Worm (Caenorhabditis elegans) whole organism, L4/young adult: ENCODE results near the gene rgs-10.

Experiments used
- W03F9.2 ChIP-seq: fragments of 150-350 bp; optimal IDR thresholded peaks from 2 replicates; lab custom pipeline; 2014; ENCODE audit warnings: missing biosample characterization, missing genetic modification characterization
- dao-5 ChIP-seq: sonication (generic microtip); optimal IDR thresholded peaks from 2 replicates; lab custom pipeline; 2016; ENCODE audit warnings: missing genotype, missing genetic modification characterization, moderate library complexity, missing compliant biosample characterization
- him-1 ChIP-seq: sonication (generic microtip); optimal IDR thresholded peaks from 2 replicates; lab custom pipeline; 2016; ENCODE audit warnings: missing genotype, missing genetic modification reagents, missing genetic modification characterization, missing compliant biosample characterization

Gene rgs-10

DNA sequence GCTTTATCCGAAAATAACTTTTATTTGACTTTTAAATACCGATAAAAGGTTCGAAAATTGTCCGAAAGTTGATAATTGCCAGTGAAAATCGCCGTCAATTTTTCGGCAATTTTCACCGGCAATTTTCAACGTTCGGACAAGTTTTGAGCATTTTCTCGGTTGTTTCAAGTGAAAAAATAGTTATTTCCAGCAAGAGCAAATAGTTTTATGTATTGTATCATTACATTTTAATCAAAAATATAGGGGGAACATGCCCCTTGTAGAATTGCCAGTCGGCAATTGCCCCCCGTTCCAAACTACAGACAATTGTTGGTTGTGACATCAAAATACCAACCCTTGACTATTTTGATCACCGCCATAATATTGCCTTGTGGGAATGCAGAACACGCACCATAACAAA is at the start of gene rgs-10:
rgs-10 (plus strand) TSS at position 301 of the 400 bp plus-strand sequence.
- TF ChIP-seq him-1 (tag; lab: Kevin White, UChicago) (no peak), W03F9.2 (tag; lab: Kevin White, UChicago) (no peak), dao-5 (no peak)

DNA sequence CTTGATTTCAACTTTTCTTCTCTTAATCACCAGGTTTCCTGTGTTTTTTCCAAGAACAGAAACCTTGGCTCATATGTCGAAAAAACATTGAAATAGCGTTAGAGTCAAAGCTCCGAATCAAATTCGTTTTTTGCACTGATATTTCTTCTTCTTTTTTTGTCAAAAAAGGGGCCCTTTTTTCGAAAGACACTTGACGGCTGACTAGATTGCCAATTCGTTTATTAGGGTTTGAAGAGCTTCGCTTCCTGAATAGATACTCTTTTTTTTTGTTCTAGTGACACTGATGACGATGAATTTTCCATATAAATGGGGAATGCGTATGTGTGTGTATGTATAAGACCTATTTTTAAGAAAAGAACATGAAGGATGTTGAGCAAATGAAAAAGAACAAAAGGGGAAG is 45.8 kb upstream of the rgs-10 start:
- TF ChIP-seq dao-5 (no peak), W03F9.2 (tag; lab: Kevin White, UChicago) (no peak)

DNA sequence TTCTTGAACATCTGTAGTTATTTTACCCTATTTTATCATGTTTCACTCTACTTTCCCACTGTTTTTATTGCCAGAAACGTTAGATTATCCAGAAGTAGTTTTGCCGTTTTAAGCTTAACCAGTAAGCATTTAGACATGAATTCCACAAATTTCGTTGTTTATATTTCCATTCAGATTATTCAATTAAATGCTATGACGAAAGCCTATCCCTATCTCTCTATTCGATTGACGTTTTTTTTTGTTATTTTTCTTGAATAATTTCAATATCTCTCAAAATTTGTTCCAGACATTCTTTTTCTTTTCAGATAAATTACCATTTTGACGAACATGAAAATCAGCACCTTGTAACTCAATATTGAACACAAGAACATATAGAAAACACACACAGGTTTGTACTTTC is 44.0 kb upstream of the rgs-10 start, which contains the start of gene npr-40:
npr-40 (plus strand) TSS at position 301 of the 400 bp plus-strand sequence.
- TF ChIP-seq W03F9.2 (tag; lab: Kevin White, UChicago) (no peak), dao-5 (no peak), him-1 (tag; lab: Kevin White, UChicago) (no peak)

DNA sequence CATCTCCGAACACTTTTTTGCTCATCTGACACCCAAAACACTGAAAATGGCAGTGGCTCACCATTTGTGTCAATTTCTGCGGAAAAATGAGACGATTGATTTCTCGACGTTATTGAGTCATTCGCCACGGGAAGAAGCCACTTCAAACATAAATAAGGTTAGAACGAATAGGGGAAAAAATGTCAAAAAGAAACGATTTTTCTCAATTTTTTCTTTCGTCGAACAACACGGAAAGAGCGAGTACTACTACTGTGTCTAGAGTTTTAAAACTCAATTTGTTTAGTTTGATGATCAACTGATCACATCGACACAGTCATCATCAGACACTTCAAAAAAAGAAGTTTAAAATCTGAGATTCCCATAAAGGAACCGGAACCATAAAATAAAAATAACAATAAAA is 41.7 kb upstream of the rgs-10 start:
- TF ChIP-seq dao-5 (no peak), him-1 (tag; lab: Kevin White, UChicago) (no peak), W03F9.2 (tag; lab: Kevin White, UChicago) (no peak)

DNA sequence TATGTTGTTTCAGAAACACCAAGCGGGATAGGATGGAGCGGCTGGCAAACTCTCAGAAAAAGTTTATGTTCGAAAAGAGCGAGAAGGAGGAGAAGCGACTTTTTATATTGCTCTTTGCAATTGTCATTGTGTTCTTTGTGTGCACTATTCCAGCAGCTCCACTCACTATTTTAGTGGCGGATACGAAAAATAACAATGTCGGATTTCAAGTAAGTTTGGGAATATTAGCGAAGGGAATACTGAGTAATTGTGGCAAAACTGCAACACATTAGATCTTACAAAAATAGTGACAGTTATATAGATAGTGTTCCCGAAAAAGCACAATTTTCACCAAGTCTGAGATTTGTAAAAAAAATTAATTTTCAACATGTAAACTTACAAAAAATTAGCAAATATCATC is 39.8 kb upstream of the rgs-10 start:
- TF ChIP-seq W03F9.2 (tag; lab: Kevin White, UChicago) (no peak), dao-5 (no peak), him-1 (tag; lab: Kevin White, UChicago) (no peak)

DNA sequence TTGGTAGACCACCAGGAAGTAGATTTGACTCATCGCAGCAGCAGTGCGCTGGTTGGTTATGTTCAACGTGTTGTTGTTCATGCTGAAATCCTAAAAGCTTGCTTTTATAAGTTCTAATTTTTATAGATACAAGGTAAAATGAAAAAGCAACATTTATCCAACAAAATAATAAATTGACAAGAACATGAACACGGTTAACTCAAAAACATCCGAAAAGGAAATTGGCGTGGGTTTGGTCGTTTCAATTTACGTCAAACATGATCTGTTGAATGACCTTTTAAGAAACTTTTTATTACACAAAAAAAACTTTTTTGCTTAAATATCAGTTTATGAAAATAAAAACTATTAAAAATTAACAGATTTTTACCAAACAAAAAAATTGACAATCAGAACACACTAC is 33.7 kb upstream of the rgs-10 start, which contains the start of gene ntr-2:
ntr-2 (minus strand) TSS at position 101 of the 400 bp plus-strand sequence.
- TF ChIP-seq W03F9.2 (tag; lab: Kevin White, UChicago): no peak

DNA sequence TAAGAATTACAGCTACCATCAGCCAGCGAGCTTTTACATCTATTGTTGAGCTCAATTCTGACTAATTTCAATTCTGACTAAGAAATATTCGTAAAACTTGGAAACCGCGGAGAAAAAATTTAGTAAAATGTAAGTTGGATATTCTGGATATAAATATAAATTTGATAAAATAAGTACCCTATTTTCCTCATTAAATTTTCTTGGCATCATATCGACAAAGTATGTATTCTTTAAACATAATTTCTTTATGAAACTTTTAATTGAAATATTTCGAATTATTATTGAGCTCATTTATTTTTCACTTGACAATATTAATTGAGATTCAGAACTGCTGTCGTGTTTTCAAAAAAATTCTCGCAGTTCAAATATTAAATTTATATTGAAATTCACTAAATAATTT is 33.0 kb upstream of the rgs-10 start:
- no peak for TF ChIP-seq W03F9.2 (tag; lab: Kevin White, UChicago)
- TF ChIP-seq him-1 (tag; lab: Kevin White, UChicago): no peak
- no peak for TF ChIP-seq dao-5

DNA sequence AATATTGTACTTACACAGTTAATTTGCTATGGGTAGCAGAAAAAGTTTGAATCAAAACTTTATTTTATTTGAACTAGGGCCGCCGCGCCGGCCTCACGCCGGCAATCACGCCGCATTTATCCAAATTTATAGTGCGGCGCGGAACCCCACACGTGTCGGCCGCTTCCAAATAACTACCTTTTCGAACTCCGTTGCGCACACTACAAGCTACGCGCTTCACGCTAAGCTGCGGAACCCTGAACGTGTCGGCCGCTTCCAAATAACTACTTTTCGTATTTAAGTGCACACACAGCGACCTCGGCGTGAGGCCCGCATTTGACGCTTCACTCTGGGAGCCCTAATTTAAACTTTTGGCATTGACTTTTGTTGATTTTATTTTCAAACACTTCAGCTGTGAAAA is 31.1 kb upstream of the rgs-10 start:
- no peak for TF ChIP-seq W03F9.2 (tag; lab: Kevin White, UChicago)
- no peak for TF ChIP-seq him-1 (tag; lab: Kevin White, UChicago)
- no peak for TF ChIP-seq dao-5

DNA sequence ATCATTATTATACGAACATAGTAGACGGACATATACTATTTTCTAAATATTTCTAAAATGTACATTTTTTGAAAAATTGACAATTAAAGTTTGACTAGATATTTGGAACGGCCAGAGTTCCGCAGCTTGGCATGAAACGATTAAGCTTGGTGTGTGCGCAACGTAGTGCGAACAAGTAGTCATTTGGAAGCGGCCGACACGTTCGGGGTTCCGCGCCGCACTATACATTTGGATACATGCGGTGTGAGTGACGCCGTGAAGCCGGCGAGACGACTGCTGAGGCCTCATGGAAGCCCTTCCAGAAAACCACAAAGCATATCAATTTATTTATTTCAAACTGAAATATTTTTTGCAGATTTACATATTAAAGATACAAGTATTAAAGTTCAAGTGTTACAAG is 24.4 kb upstream of the rgs-10 start:
- no peak for TF ChIP-seq dao-5
- no peak for TF ChIP-seq him-1 (tag; lab: Kevin White, UChicago)
- TF ChIP-seq W03F9.2 (tag; lab: Kevin White, UChicago): no peak

DNA sequence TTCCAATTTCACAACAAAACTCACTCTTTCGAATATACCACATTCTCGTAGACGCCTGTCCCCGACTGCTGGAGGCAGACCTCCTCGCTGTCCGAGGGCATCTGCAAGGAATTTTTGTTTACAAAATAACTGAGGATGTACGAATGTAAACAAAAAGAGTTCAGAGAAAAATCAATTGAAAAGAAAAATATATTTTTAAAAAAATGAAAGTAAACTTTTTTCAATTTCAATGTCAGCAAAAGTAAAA is 16.4 kb upstream of the rgs-10 start, which contains the start of gene mrp-5:
mrp-5 (minus strand) TSS at position 101 of the 247 bp plus-strand sequence.
- TF ChIP-seq dao-5: no peak
- no peak for TF ChIP-seq W03F9.2 (tag; lab: Kevin White, UChicago)
- no peak for TF ChIP-seq him-1 (tag; lab: Kevin White, UChicago)

DNA sequence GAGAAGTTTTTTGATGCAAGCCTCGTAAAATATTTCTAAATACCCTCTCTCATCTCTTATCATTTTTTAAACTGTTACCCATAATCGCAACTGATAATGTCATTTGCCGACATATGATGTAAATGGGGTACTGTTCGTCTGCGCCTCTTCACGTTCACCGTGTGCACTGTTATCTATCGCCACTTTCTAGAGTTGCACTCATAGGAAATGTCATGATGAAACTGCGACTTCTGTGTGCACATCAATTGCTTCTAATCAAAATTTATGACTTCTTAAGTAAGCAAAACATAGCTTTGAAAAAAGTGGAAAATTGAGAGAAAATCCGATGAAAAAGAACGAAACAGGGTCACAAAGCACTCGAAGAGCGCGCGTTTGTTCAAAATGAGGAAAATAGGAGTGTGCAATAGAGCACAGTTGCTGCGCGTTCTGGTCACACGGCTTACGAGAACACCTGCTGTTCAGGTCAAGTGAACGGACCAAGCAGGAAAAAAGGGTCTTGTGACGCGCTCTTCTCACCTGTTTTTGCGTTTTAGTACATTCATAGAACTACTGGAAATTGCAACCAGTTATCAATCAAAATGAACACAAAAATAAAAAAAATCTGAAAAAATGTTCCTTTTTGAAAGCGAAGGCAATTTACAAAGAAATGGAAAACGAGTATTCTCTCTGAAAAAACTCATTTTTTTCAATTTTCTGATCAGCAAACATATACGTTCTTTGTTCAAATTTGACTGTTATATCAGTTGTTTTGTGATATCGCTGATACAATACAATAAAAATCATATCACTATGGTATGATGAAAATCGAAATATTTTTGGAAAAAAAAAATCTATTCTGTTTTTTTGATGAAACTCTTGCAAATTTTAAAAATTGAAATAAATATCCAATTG is 15.8 kb upstream of the rgs-10 start:
- TF ChIP-seq him-1 (tag; lab: Kevin White, UChicago): no peak
- no peak for TF ChIP-seq W03F9.2 (tag; lab: Kevin White, UChicago)
- TF ChIP-seq dao-5: no peak

DNA sequence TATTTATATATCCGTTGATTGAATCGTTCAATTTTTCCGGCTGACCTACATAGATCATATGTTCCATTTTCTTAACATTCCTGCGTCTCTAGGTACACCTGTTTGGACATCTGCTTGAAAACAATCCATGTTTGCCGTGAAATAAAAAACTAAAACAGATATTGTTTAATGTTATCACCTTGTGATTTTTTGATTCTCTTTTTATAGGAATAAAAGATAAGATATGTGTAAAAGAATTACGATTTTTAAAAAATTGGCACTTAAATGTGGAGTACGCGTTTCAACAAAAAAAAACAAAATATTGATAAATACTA is 15.2 kb upstream of the rgs-10 start:
- no peak for TF ChIP-seq W03F9.2 (tag; lab: Kevin White, UChicago)
- no peak for TF ChIP-seq him-1 (tag; lab: Kevin White, UChicago)
- no peak for TF ChIP-seq dao-5

DNA sequence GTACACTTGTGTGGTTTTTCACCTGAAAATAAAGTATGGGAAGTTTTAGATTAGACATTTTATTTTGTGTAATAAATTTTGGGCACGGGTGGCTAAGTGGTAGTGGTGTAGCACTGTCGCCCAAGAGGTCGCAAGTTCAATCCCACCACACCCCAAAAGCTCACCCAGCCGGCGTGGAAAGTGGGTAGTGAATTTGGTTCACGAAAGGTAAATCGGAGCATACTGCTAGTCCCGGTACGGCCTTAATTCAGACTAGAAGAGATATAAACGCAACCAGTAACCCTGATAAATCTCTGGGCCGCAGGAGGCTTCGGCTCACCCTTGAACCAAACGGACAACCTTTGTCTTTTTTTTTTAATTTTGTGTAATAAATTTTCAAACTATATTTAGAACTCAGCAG is 10.8 kb upstream of the rgs-10 start:
- no peak for TF ChIP-seq dao-5
- no peak for TF ChIP-seq W03F9.2 (tag; lab: Kevin White, UChicago)
- no peak for TF ChIP-seq him-1 (tag; lab: Kevin White, UChicago)

DNA sequence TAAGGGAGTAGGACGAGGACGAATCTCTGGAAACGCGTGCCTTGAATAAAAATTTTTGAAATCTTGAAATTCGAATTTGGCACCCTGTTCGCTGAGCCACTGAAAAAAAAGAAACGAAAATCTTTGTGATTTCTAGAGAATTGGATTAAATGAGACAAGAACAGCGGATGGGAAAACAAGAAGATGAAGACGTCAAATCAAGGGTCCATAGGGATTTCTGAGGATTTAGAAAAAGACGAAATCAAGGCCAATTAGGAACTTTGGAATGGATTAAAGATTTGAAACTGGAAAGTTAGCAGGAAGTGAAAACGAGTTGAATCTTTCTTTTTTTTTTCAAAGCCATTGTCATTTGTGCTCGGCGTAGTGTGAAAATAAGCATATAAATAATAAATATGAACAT is 8.0 kb upstream of the rgs-10 start, which contains the start of gene pag-3:
pag-3 (minus strand) TSS at position 101 of the 400 bp plus-strand sequence.
- no peak for TF ChIP-seq him-1 (tag; lab: Kevin White, UChicago)

DNA sequence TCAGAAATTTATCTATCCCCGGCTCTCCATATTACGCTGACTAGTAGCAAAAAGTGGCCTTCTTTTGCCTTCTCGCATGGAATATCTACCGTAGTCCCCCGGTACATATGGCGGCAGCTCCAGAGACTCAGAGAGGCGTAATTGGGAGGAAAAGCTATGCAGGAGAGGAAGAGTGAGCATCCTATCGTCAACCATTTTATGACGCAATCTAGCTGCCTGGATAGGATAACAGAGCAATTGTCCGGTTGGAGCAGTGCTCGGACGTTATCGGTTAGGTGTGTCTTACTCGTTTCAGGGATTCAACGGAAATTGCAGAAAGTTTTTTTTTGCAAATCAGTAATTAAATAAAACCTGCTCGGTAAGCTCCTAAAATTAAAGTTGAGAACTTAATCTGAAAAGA is 5.4 kb upstream of the rgs-10 start:
- no peak for TF ChIP-seq W03F9.2 (tag; lab: Kevin White, UChicago)
